Worm (Caenorhabditis elegans) whole organism, midembryonic: ENCODE measurements around the gene R05G6.5.

ENCODE experiments used
- T22C8.4 ChIP-seq: fragments of 200-800 bp; sonication (Bioruptor generic); IDR thresholded peaks from 2 replicates; pipeline ENCODE4 v1.3.6; 2022; ENCODE audit warnings: missing genetic modification characterization, missing compliant biosample characterization
- flt-1 ChIP-seq: fragments of 200-800 bp; sonication (Bioruptor generic); IDR thresholded peaks from 2 replicates; pipeline ENCODE4 v1.3.6; 2022; ENCODE audit warnings: missing genetic modification characterization, missing compliant biosample characterization
- klf-2 ChIP-seq: fragments of 200-800 bp; sonication (Bioruptor generic); conservative IDR thresholded peaks from 2 replicates; pipeline ENCODE4 v1.3.6; 2022; ENCODE audit warnings: missing genetic modification reagents, missing genetic modification characterization, missing compliant biosample characterization
- med-1 ChIP-seq: sonication (generic microtip); optimal IDR thresholded peaks from 2 replicates; lab custom pipeline; 2017; ENCODE audit warnings: missing genetic modification characterization, mild to moderate bottlenecking, missing compliant biosample characterization, antibody characterized with exemption, missing genetic modification reagents; ENCODE audit not compliant: insufficient read depth
- ref-1 ChIP-seq: fragments of 200-800 bp; sonication (Bioruptor generic); conservative IDR thresholded peaks from 2 replicates; pipeline ENCODE4 v1.3.6; 2022; ENCODE audit warnings: missing genetic modification reagents, missing genetic modification characterization, missing compliant biosample characterization
- tab-1 ChIP-seq: fragments of 200-800 bp; sonication (Bioruptor generic); IDR thresholded peaks from 2 replicates; pipeline ENCODE4 v1.3.6; 2022; ENCODE audit warnings: missing genetic modification characterization, missing compliant biosample characterization
- ztf-29 ChIP-seq: fragments of 200-800 bp; sonication (Bioruptor generic); IDR thresholded peaks from 2 replicates; pipeline ENCODE4 v1.3.6; 2022; ENCODE audit warnings: missing genetic modification reagents, missing genetic modification characterization, missing compliant biosample characterization

ce11 chrIV:7507305-7507704 is 862 bp upstream of the R05G6.5 start:
- TF ChIP-seq flt-1 (GFP tag; lab: Robert Waterston, UW) (no peak), med-1 (GFP tag; lab: Kevin White, UChicago) (no peak), ztf-29 (GFP tag; lab: Robert Waterston, UW) (no peak), T22C8.4 (GFP tag; lab: Robert Waterston, UW) (no peak), ref-1 (GFP tag; lab: Robert Waterston, UW) (no peak), klf-2 (GFP tag; lab: Robert Waterston, UW) (no peak), tab-1 (GFP tag; lab: Robert Waterston, UW) (no peak)
